Fruit fly (Drosophila melanogaster): ENCODE data around the gene CG45011.

The CG45011 gene

DNA sequence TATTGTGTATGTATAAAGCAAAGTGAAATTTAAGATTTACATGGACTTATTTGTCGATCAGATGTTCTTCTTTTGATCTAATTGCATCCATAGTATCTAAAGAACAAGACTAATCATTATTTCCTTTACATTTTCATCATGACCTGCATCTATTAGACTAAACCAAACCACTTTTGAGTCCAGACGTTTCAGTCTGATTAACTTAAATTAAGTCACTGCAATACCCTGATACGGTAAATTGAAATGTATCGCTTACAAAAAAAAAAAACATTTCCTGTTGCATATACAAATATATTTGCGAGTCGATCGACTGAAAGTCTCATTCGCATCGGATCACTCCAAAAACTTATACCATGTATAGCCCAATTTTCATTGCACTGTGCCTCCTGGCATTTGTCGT lies at the start of gene CG45011:
Gene CG45011 (plus strand): TSS at position 301 of the 400 bp plus-strand sequence.
- TF ChIP-seq noc (tag; optimal IDR thresholded peaks at IDR 0.05) = no peak

DNA sequence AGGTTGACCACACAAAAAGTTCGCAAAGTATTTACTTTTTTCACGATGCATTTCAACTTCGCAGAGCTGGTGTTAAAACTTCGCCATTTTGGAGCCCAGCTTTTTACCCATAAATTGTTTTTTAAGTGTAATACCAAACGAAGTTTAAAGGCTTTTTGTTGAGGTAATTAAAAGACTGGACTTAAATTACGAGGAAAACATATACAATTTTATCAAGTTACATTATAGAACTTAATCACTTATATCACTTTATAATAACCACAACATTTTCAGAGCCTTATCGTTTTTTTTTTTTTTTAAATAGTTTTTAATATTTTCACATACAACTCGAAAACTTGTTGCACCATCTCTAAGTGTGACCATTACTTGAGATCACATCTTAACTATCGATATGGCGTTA lies 45.9 kb upstream of the CG45011 start, which contains the start of gene CG14931:
Gene CG14931 (plus strand): TSS at position 301 of the 400 bp plus-strand sequence.
- no peak for TF ChIP-seq noc (tag; optimal IDR thresholded peaks at IDR 0.05)

dm6 chr2L:11789690-11790089 lies 44.2 kb upstream of the CG45011 start, which contains the start of gene CG14932:
Gene CG14932, plus strand, starts transcription at chr2L:11789919.
- no peak for TF ChIP-seq noc (tag; optimal IDR thresholded peaks at IDR 0.05)

DNA sequence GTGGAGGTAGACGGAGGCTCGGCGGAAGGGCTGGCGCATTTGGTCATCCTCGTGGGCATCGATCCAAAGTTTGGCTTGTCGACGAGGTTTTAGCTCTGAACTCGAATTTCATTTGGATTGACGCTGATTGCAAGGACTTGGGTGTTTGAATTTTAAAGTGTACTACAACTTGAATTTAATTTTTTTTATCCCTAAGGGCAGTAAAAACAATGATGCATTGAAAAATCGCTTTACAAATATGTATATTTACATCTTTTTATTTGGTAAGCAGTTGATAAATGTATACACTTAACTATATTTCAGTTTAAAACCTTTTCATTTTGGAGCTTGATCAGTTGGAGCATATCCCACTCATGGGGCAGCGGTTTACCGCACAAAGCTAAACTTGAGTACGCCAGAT lies 41.6 kb upstream of the CG45011 start, which contains the start of gene Tsp33B:
Gene Tsp33B (minus strand): TSS at position 101 of the 400 bp plus-strand sequence.
- no peak for TF ChIP-seq noc (tag; optimal IDR thresholded peaks at IDR 0.05)

- TF ChIP-seq noc (tag; optimal IDR thresholded peaks at IDR 0.05) = no peak
Observed at dm6 chr2L:11793986-11794385, 39.9 kb upstream of the CG45011 start, which contains the start of gene CG14937. Gene CG14937, minus strand, starts transcription at chr2L:11794086.

dm6 chr2L:11797127-11797526 lies 36.8 kb upstream of the CG45011 start:
- no peak for TF ChIP-seq noc (tag; optimal IDR thresholded peaks at IDR 0.05)

dm6 chr2L:11804228-11805044 lies 29.4 kb upstream of the CG45011 start:
- TF ChIP-seq noc (tag; optimal IDR thresholded peaks at IDR 0.05) = no peak

dm6 chr2L:11806022-11806700 lies 27.7 kb upstream of the CG45011 start:
- TF ChIP-seq noc (tag; optimal IDR thresholded peaks at IDR 0.05) = no peak

- peak; percentile 24 for TF ChIP-seq noc (tag; optimal IDR thresholded peaks at IDR 0.05)
Observed at dm6 chr2L:11806701-11807674, 26.9 kb upstream of the CG45011 start.

dm6 chr2L:11807697-11808226 lies 26.1 kb upstream of the CG45011 start:
- peak; percentile 60 for TF ChIP-seq noc (tag; optimal IDR thresholded peaks at IDR 0.05)

DNA sequence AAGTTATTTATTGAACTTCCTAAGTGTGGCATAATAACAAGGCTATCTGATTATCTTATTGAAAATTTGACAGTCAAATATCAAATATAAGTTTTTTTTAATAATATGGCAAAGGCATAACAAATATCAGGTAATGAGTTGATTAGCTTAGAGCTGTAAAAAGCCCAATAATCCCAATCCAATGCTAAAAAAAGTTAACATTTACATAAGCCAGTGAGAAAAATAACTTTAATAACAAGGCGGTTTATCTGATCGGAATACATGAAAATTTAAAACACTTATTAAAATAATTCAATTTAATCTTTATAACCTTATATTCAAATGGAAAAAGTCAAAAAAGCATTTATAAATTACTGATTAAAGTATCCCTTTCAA lies 25.6 kb upstream of the CG45011 start:
- TF ChIP-seq noc (tag; optimal IDR thresholded peaks at IDR 0.05) = no peak

dm6 chr2L:11808702-11809583 lies 24.9 kb upstream of the CG45011 start, which contains the start of gene crol:
Gene crol, minus strand, starts transcription at chr2L:11809438.
- TF ChIP-seq noc (tag; optimal IDR thresholded peaks at IDR 0.05) = peak; percentile 3

DNA sequence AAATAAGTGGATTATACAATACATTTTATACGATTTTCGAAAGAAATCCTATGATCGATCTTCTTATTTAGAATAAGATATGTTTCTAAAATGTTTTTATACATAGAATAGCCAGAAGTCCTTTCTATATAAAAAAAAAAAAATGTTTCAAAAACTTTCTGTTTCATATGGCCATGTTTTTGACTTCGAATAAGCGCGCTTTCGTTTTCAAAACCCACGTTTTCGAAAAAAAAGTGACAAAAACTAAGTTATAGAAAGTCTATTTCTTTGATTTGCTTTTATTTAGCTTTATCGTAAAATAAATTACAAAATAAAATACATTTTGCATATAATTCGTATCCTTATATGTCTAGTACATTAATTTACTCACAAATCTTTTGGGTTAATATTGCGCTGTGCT lies 24.1 kb upstream of the CG45011 start:
- TF ChIP-seq noc (tag; optimal IDR thresholded peaks at IDR 0.05) = no peak
